Worm (Caenorhabditis elegans): ENCODE results near the gene F26G1.3.

Gene F26G1.3

ce11 chrII:4806726-4807125 is 48.2 kb downstream of the F26G1.3 start:
- TF ChIP-seq F13C5.2 (tag; optimal IDR thresholded peaks at IDR 0.05), result no peak
- TF ChIP-seq sea-1 (GFP tag; conservative IDR thresholded peaks at IDR 0.05), result no peak
